Worm (Caenorhabditis elegans): ENCODE results near the gene F42A9.9.
A peak's percentile ranks its signal among the peaks of the same experiment; 100 is the strongest.

The F42A9.9 gene

DNA sequence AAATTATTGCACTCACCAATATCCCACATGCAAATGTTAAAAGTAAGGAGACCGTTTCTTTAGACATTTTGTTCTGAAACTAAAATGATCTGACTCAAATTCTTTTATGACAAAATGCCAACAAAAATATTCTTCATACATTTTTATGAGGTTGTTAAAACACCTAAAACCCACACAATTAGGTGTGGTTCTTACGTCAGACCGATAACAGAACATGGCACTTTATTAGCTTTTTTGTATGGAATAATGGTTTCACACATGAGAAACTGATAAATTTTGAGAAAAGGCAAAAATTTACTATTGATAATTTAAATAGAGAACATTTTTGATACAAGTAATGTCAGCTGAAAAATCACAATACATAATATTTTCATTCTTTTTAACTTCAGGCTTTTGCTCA lies 14.9 kb upstream of the F42A9.9 start, which contains the start of gene C49C8.5:
C49C8.5 (minus strand) TSS at position 73 of the 400 bp plus-strand sequence.
- peak; percentile 11 for TF ChIP-seq elt-2 (tag; optimal IDR thresholded peaks at IDR 0.05)
- no peak for TF ChIP-seq mdl-1 (tag; optimal IDR thresholded peaks at IDR 0.05)

DNA sequence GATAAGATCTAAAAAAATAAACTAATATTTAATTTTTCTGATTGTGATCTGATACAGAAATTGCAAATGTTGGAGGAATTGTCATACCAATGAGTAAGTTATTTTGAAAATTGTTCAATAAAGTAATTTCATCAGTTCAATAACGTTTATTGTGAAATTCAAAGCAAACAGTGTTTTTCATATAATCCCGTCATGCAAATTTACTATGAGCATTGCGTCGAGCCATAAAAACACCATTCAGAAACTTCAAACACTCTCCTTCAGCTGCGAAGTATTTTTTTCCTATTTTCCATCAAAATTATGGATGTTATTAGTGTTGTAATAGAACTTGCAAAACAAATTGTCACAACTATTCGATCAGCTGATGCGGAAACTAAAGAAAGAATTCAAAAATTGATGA lies 13.2 kb upstream of the F42A9.9 start, which contains the start of gene C49C8.8:
C49C8.8 (plus strand) TSS at position 301 of the 400 bp plus-strand sequence.
- no peak for TF ChIP-seq ztf-11 (tag; optimal IDR thresholded peaks at IDR 0.05)
- TF ChIP-seq nhr-90 (tag; optimal IDR thresholded peaks at IDR 0.05; ENCODE audit: poor library complexity), result no peak
- TF ChIP-seq nhr-76 (tag; optimal IDR thresholded peaks at IDR 0.05), result no peak
- TF ChIP-seq C04F5.9 (tag; optimal IDR thresholded peaks at IDR 0.05), result no peak
- TF ChIP-seq F16B12.6 (tag; optimal IDR thresholded peaks at IDR 0.05), result no peak
- TF ChIP-seq efl-1 (optimal IDR thresholded peaks at IDR 0.05), result no peak
- TF ChIP-seq efl-1 (GFP tag; optimal IDR thresholded peaks at IDR 0.05 in 1 of 2), result no peak
- no peak for TF ChIP-seq ces-1 (GFP tag; optimal IDR thresholded peaks at IDR 0.05)
- TF ChIP-seq C16A3.4 (tag; optimal IDR thresholded peaks at IDR 0.05), result no peak
- TF ChIP-seq unc-130 (tag; optimal IDR thresholded peaks at IDR 0.05), result no peak
- TF ChIP-seq snu-23 (GFP tag; optimal IDR thresholded peaks at IDR 0.05), result no peak
- TF ChIP-seq lin-15B (tag; optimal IDR thresholded peaks at IDR 0.05), result no peak
- TF ChIP-seq sox-4 (tag; optimal IDR thresholded peaks at IDR 0.05), result no peak
- TF ChIP-seq nhr-47 (tag; optimal IDR thresholded peaks at IDR 0.05), result no peak
- TF ChIP-seq alr-1 (tag; optimal IDR thresholded peaks at IDR 0.05; ENCODE audit: borderline replicate concordance), result no peak
- no peak for TF ChIP-seq grh-1 (GFP tag; IDR thresholded peaks at IDR 0.05)
- no peak for TF ChIP-seq ceh-63 (GFP tag; optimal IDR thresholded peaks at IDR 0.05)

DNA sequence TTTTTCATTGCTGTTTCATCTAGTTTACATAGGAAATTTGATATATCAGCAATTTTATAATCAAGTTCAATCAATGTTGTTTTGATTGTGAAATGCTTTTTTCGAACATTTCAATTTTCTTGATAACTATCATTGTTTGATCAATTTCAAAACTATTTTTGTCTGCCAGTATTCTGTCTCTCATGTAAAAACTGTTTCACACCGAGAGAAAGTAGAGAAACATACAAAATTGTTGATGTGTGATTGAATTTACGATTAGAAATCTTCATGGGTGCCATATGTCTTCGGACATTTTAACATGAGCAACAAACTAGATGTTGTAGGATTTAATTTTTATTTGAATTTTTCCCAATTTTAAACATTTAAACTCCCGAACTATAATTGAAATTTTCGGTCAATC lies 12.0 kb upstream of the F42A9.9 start, which contains the start of gene C49C8.2:
C49C8.2 (plus strand) TSS at position 393 of the 400 bp plus-strand sequence.
- TF ChIP-seq jun-1 (tag; optimal IDR thresholded peaks at IDR 0.05) (no peak), dpl-1 (GFP tag; optimal IDR thresholded peaks at IDR 0.05) (no peak), unc-30 (tag; optimal IDR thresholded peaks at IDR 0.05) (no peak), lsy-2 (tag; optimal IDR thresholded peaks at IDR 0.05) (peak in 1 of 2 experiments; percentile 30), lin-13 (GFP tag; optimal IDR thresholded peaks at IDR 0.05) (no peak), mep-1 (tag; optimal IDR thresholded peaks at IDR 0.05) (peak; percentile 19), blmp-1 (tag; optimal IDR thresholded peaks at IDR 0.05) (peak; percentile 19), dsc-1 (tag; optimal IDR thresholded peaks at IDR 0.05) (peak; percentile 45), efl-1 (optimal IDR thresholded peaks at IDR 0.05) (peak in 1 of 2 experiments; percentile 29), efl-1 (GFP tag; optimal IDR thresholded peaks at IDR 0.05 in 1 of 2) (no peak), tbx-2 (tag; optimal IDR thresholded peaks at IDR 0.05) (no peak), sup-37 (GFP tag; optimal IDR thresholded peaks at IDR 0.05) (no peak), xbp-1 (tag; optimal IDR thresholded peaks at IDR 0.05) (no peak), vab-15 (tag; optimal IDR thresholded peaks at IDR 0.05) (no peak), lin-39 (tag; optimal IDR thresholded peaks at IDR 0.05) (no peak), nhr-76 (tag; optimal IDR thresholded peaks at IDR 0.05) (no peak), lin-35 (GFP tag; optimal IDR thresholded peaks at IDR 0.05) (peak in 1 of 2 experiments; percentile 48), nhr-85 (tag) (peak; percentile 20), elt-2 (tag; optimal IDR thresholded peaks at IDR 0.05) (no peak), hlh-17 (GFP tag; optimal IDR thresholded peaks at IDR 0.05; ENCODE audit: borderline replicate concordance) (no peak)

DNA sequence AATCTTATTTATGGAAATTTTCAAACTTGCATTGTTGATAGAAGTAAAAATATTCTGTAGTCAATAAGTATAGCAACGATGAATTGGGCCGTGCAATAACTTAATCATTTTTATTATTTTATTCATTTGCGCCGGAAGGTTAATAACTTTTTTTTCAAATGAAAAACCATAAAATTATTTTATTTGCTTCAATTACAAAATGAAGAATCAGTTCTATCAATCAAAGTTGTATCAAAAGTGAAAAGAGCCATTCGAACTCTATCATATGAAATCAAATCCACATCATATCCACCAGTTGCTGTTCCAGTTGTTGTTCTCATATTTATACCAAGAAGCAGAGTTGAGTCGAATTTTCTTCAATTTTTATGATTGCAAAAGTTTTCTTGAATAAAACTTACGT lies 9.8 kb upstream of the F42A9.9 start, which contains the start of gene cyp-33E1:
cyp-33E1 (minus strand) TSS at position 101 of the 400 bp plus-strand sequence.
- TF ChIP-seq egl-13 (tag; optimal IDR thresholded peaks at IDR 0.05) (no peak), efl-1 (optimal IDR thresholded peaks at IDR 0.05) (no peak), efl-1 (GFP tag; optimal IDR thresholded peaks at IDR 0.05 in 1 of 2) (peak in 1 of 2 experiments; percentile 48)
